In genomic region chrV:1158247-1158646, ce11 we compare ENCODE assay signal across 8 worm cellular contexts.
TF ChIP-seq lines count a peak whose summit lies in the region.

No protein-coding gene starts in this region.

TF ChIP-seq in whole organism, L1 larva, 84 proteins besides CTCF, POLR2A, EP300 and RAD21 (continues in another document):
- peak in 1 of 2 experiments; percentile 6 for TF ChIP-seq lsy-2 (tag; optimal IDR thresholded peaks at IDR 0.05; lab: Kevin White, UChicago)
- TF ChIP-seq rnt-1 (tag; optimal IDR thresholded peaks at IDR 0.05; lab: Kevin White, UChicago): peak; percentile 27
- no peak for TF ChIP-seq ceh-88 (GFP tag; IDR thresholded peaks at IDR 0.05; lab: Robert Waterston, UW)
- TF ChIP-seq ama-1 (optimal IDR thresholded peaks at IDR 0.05; lab: Kevin White, UChicago): peak; percentile 23
- peak; percentile 4 for TF ChIP-seq nhr-71 (tag; optimal IDR thresholded peaks at IDR 0.05; lab: Kevin White, UChicago)
- TF ChIP-seq aha-1 (tag; optimal IDR thresholded peaks at IDR 0.05; lab: Kevin White, UChicago): no peak
- no peak for TF ChIP-seq ztf-11 (tag; optimal IDR thresholded peaks at IDR 0.05; lab: Kevin White, UChicago)
- TF ChIP-seq dsc-1 (tag; optimal IDR thresholded peaks at IDR 0.05; lab: Kevin White, UChicago): peak; percentile 30
- TF ChIP-seq C34B4.2 (tag; optimal IDR thresholded peaks at IDR 0.05; lab: Kevin White, UChicago): peak; percentile 11
- TF ChIP-seq ztf-4 (tag; optimal IDR thresholded peaks at IDR 0.05; lab: Kevin White, UChicago): peak; percentile 69
- TF ChIP-seq fkh-10 (GFP tag; optimal IDR thresholded peaks at IDR 0.05; lab: Kevin White, UChicago): peak; percentile 5

TF ChIP-seq in whole organism, L2 larva, 48 proteins besides CTCF, POLR2A, EP300 and RAD21:
- peak; percentile 3 for TF ChIP-seq nhr-129 (tag; optimal IDR thresholded peaks at IDR 0.05; lab: Kevin White, UChicago)
- TF ChIP-seq zag-1 (tag; optimal IDR thresholded peaks at IDR 0.05; lab: Kevin White, UChicago): no peak
- TF ChIP-seq Y55F3AM.14 (GFP tag; optimal IDR thresholded peaks at IDR 0.05; lab: Kevin White, UChicago): peak; percentile 79
- TF ChIP-seq lsy-2 (tag; optimal IDR thresholded peaks at IDR 0.05; lab: Kevin White, UChicago): peak; percentile 14 to 27

TF ChIP-seq in whole organism, L3 larva, 47 proteins besides CTCF, POLR2A, EP300 and RAD21:
- TF ChIP-seq lsy-12 (tag; optimal IDR thresholded peaks at IDR 0.05; lab: Kevin White, UChicago) (peak; percentile 70), ama-1 (optimal IDR thresholded peaks at IDR 0.05; lab: Kevin White, UChicago) (peak; percentile 75), skn-1 (tag; optimal IDR thresholded peaks at IDR 0.05; lab: Kevin White, UChicago) (no peak), ztf-4 (tag; optimal IDR thresholded peaks at IDR 0.05; lab: Kevin White, UChicago) (peak; percentile 64), ceh-28 (tag; optimal IDR thresholded peaks at IDR 0.05; lab: Kevin White, UChicago) (no peak), ceh-9 (tag; optimal IDR thresholded peaks at IDR 0.05; lab: Kevin White, UChicago) (no peak), nhr-43 (tag; optimal IDR thresholded peaks at IDR 0.05; lab: Kevin White, UChicago; ENCODE audit: poor library complexity, severe bottlenecking) (peak; percentile 33)
TF ChIP-seq in whole organism, L3 larva: peak in this region for 4.

TF ChIP-seq in whole organism, L4 larva, 104 proteins besides CTCF, POLR2A, EP300 and RAD21 (continues in another document):
- TF ChIP-seq lsy-2 (tag; optimal IDR thresholded peaks at IDR 0.05; lab: Kevin White, UChicago) (peak in 1 of 2 experiments; percentile 47), lim-7 (GFP tag; IDR thresholded peaks at IDR 0.05; lab: Robert Waterston, UW) (peak; percentile 47; the same call in 1 of the 2 replicates), nhr-111 (GFP tag; optimal IDR thresholded peaks at IDR 0.05; lab: Kevin White, UChicago) (peak; percentile 43), daf-8 (GFP tag; IDR thresholded peaks at IDR 0.05; lab: Robert Waterston, UW) (no peak), ctbp-1 (GFP tag; IDR thresholded peaks at IDR 0.05; lab: Robert Waterston, UW) (peak; percentile 73), ceh-44 (GFP tag; IDR thresholded peaks at IDR 0.05; lab: Robert Waterston, UW) (no peak), unc-39 (tag; optimal IDR thresholded peaks at IDR 0.05; lab: Kevin White, UChicago) (no peak), dmd-8 (GFP tag; IDR thresholded peaks at IDR 0.05; lab: Robert Waterston, UW) (no peak), snpc-4 (tag; optimal IDR thresholded peaks at IDR 0.05; lab: Kevin White, UChicago) (no peak), gei-8 (GFP tag; optimal IDR thresholded peaks at IDR 0.05; lab: Kevin White, UChicago) (peak; percentile 66), aly-2 (tag; optimal IDR thresholded peaks at IDR 0.05; lab: Kevin White, UChicago) (no peak), hmg-1.1 (GFP tag; IDR thresholded peaks at IDR 0.05; lab: Robert Waterston, UW) (0 out of 2 replicates have a peak, but pooled peaks have one; percentile 26), dve-1 (tag; optimal IDR thresholded peaks at IDR 0.05; lab: Kevin White, UChicago; ENCODE audit: insufficient read depth) (no peak), mxl-3 (GFP tag; optimal IDR thresholded peaks at IDR 0.05; lab: Kevin White, UChicago) (no peak)

TF ChIP-seq in whole organism, early embryonic, 17 proteins besides CTCF, POLR2A, EP300 and RAD21:
- peak; percentile 41; the same call in 1 of the 2 replicates for TF ChIP-seq scrt-1 (GFP tag; IDR thresholded peaks at IDR 0.05; lab: Robert Waterston, UW)
- peak; percentile 75 for TF ChIP-seq ama-1 (optimal IDR thresholded peaks at IDR 0.05; lab: Kevin White, UChicago)
- no peak for TF ChIP-seq tra-4 (tag; optimal IDR thresholded peaks at IDR 0.05; lab: Kevin White, UChicago)
- no peak for TF ChIP-seq ceh-13 (GFP tag; optimal IDR thresholded peaks at IDR 0.05; lab: Kevin White, UChicago)

TF ChIP-seq in whole organism, late embryonic, 69 proteins besides CTCF, POLR2A, EP300 and RAD21:
- TF ChIP-seq ama-1 (optimal IDR thresholded peaks at IDR 0.05; lab: Kevin White, UChicago) (peak; percentile 56), hlh-8 (tag; optimal IDR thresholded peaks at IDR 0.05; lab: Kevin White, UChicago) (no peak)

TF ChIP-seq in whole organism, midembryonic, 9 proteins besides CTCF, POLR2A, EP300 and RAD21:
- TF ChIP-seq ztf-23 (GFP tag; IDR thresholded peaks at IDR 0.05; lab: Robert Waterston, UW) (0 out of 2 replicates have a peak, but pooled peaks have one; percentile 52), klf-2 (GFP tag; conservative IDR thresholded peaks at IDR 0.05; lab: Robert Waterston, UW) (no peak)

TF ChIP-seq in whole organism, young adult, 124 proteins besides CTCF, POLR2A, EP300 and RAD21 (continues in another document):
- TF ChIP-seq madf-3 (GFP tag; IDR thresholded peaks at IDR 0.05; lab: Robert Waterston, UW): no peak
- TF ChIP-seq Y79H2A.3 (GFP tag; conservative IDR thresholded peaks at IDR 0.05; lab: Robert Waterston, UW): no peak
- no peak for TF ChIP-seq dpl-1 (GFP tag; optimal IDR thresholded peaks at IDR 0.05; lab: Kevin White, UChicago)
- peak; percentile 62 for TF ChIP-seq zim-3 (tag; optimal IDR thresholded peaks at IDR 0.05; lab: Kevin White, UChicago)
- TF ChIP-seq repo-1 (tag; optimal IDR thresholded peaks at IDR 0.05; lab: Kevin White, UChicago): peak; percentile 67
- TF ChIP-seq mcd-1 (GFP tag; IDR thresholded peaks at IDR 0.05; lab: Robert Waterston, UW): 0 out of 2 replicates have a peak, but pooled peaks have one; percentile 22
- TF ChIP-seq sdz-38 (tag; optimal IDR thresholded peaks at IDR 0.05; lab: Kevin White, UChicago): no peak
- peak; percentile 62 for TF ChIP-seq tlf-1 (GFP tag; optimal IDR thresholded peaks at IDR 0.05; lab: Kevin White, UChicago)
- TF ChIP-seq lin-40 (tag; optimal IDR thresholded peaks at IDR 0.05; lab: Kevin White, UChicago): peak; percentile 15
- TF ChIP-seq ceh-79 (tag; optimal IDR thresholded peaks at IDR 0.05; lab: Kevin White, UChicago): peak; percentile 20
- peak; percentile 73 for TF ChIP-seq chd-7 (tag; optimal IDR thresholded peaks at IDR 0.05; lab: Kevin White, UChicago)
- no peak for TF ChIP-seq him-1 (tag; optimal IDR thresholded peaks at IDR 0.05; lab: Kevin White, UChicago)
- TF ChIP-seq let-526 (GFP tag; IDR thresholded peaks at IDR 0.05; lab: Robert Waterston, UW): 0 out of 2 replicates have a peak, but pooled peaks have one; percentile 9
- peak; percentile 87 for TF ChIP-seq F52B5.7 (tag; optimal IDR thresholded peaks at IDR 0.05; lab: Kevin White, UChicago)
- TF ChIP-seq sea-2 (GFP tag; IDR thresholded peaks at IDR 0.05; lab: Robert Waterston, UW): 0 out of 2 replicates have a peak, but pooled peaks have one; percentile 14
- TF ChIP-seq Y53F4B.3 (GFP tag; IDR thresholded peaks at IDR 0.05; lab: Robert Waterston, UW): 0 out of 2 replicates have a peak, but pooled peaks have one; percentile 8
- TF ChIP-seq ceh-40 (GFP tag; IDR thresholded peaks at IDR 0.05; lab: Robert Waterston, UW): 0 out of 2 replicates have a peak, but pooled peaks have one; percentile 39
- peak; percentile 16; the same call in 1 of the 2 replicates for TF ChIP-seq hmg-20 (GFP tag; IDR thresholded peaks at IDR 0.05; lab: Robert Waterston, UW)
- peak; percentile 30; the same call in 1 of the 2 replicates for TF ChIP-seq hmg-1.2 (GFP tag; IDR thresholded peaks at IDR 0.05; lab: Robert Waterston, UW)
- 0 out of 2 replicates have a peak, but pooled peaks have one; percentile 36 for TF ChIP-seq ztf-28 (GFP tag; IDR thresholded peaks at IDR 0.05; lab: Robert Waterston, UW)
- peak; percentile 88; the same call in 1 of the 2 replicates for TF ChIP-seq nhr-120 (GFP tag; IDR thresholded peaks at IDR 0.05; lab: Robert Waterston, UW)
- no peak for TF ChIP-seq unc-62 (GFP tag; optimal IDR thresholded peaks at IDR 0.05; lab: Kevin White, UChicago)
- peak; percentile 69 for TF ChIP-seq F57C9.4 (tag; optimal IDR thresholded peaks at IDR 0.05; lab: Kevin White, UChicago)
- peak; percentile 41 for TF ChIP-seq athp-1 (tag; optimal IDR thresholded peaks at IDR 0.05; lab: Kevin White, UChicago)
- no peak for TF ChIP-seq xnd-1 (tag; optimal IDR thresholded peaks at IDR 0.05; lab: Kevin White, UChicago)
- TF ChIP-seq ZK185.1 (tag; optimal IDR thresholded peaks at IDR 0.05; lab: Kevin White, UChicago; ENCODE audit: poor library complexity, severe bottlenecking): no peak
- no peak for TF ChIP-seq attf-6 (GFP tag; IDR thresholded peaks at IDR 0.05; lab: Robert Waterston, UW)
- 0 out of 2 replicates have a peak, but pooled peaks have one; percentile 52 for TF ChIP-seq K11D2.4 (GFP tag; IDR thresholded peaks at IDR 0.05; lab: Robert Waterston, UW)
- TF ChIP-seq nhr-27 (tag; optimal IDR thresholded peaks at IDR 0.05; lab: Kevin White, UChicago): peak; percentile 45
- TF ChIP-seq hlh-26 (GFP tag; conservative IDR thresholded peaks at IDR 0.05; lab: Robert Waterston, UW): no peak
- TF ChIP-seq D2030.7 (GFP tag; IDR thresholded peaks at IDR 0.05; lab: Robert Waterston, UW): peak; percentile 37; the same call in 1 of the 2 replicates
- TF ChIP-seq attf-3 (GFP tag; conservative IDR thresholded peaks at IDR 0.05; lab: Robert Waterston, UW): 0 out of 2 replicates have a peak, but pooled peaks have one; percentile 17
- TF ChIP-seq C17E4.6 (GFP tag; IDR thresholded peaks at IDR 0.05; lab: Robert Waterston, UW): peak; percentile 53
- no peak for TF ChIP-seq atf-7 (tag; optimal IDR thresholded peaks at IDR 0.05; lab: Kevin White, UChicago)
- peak; percentile 32; the same call in 1 of the 2 replicates for TF ChIP-seq hsf-1 (GFP tag; IDR thresholded peaks at IDR 0.05; lab: Robert Waterston, UW)
- peak; percentile 57; the same call in 1 of the 2 replicates for TF ChIP-seq ceh-91 (GFP tag; IDR thresholded peaks at IDR 0.05; lab: Robert Waterston, UW)
- TF ChIP-seq bed-1 (GFP tag; IDR thresholded peaks at IDR 0.05; lab: Robert Waterston, UW): no peak
- TF ChIP-seq egl-44 (GFP tag; IDR thresholded peaks at IDR 0.05; lab: Robert Waterston, UW): no peak
- TF ChIP-seq F10E7.11 (tag; optimal IDR thresholded peaks at IDR 0.05; lab: Kevin White, UChicago): peak; percentile 69
- TF ChIP-seq ztf-26 (tag; optimal IDR thresholded peaks at IDR 0.05; lab: Kevin White, UChicago): peak; percentile 49
- no peak for TF ChIP-seq lin-26 (GFP tag; IDR thresholded peaks at IDR 0.05; lab: Robert Waterston, UW)
- peak; percentile 36 for TF ChIP-seq lsl-1 (GFP tag; optimal IDR thresholded peaks at IDR 0.05; lab: Kevin White, UChicago)
- peak; percentile 63; the same call in 1 of the 2 replicates for TF ChIP-seq egl-18 (GFP tag; IDR thresholded peaks at IDR 0.05; lab: Robert Waterston, UW)
- TF ChIP-seq mes-4 (tag; optimal IDR thresholded peaks at IDR 0.05; lab: Kevin White, UChicago): no peak
- no peak for TF ChIP-seq ztf-3 (GFP tag; optimal IDR thresholded peaks at IDR 0.05; lab: Kevin White, UChicago)
- peak; percentile 56 for TF ChIP-seq mel-28 (tag; optimal IDR thresholded peaks at IDR 0.05; lab: Kevin White, UChicago; ENCODE audit: borderline replicate concordance)
